Worm (Caenorhabditis elegans) whole organism, early embryonic: ENCODE results near the gene pqn-96.

ENCODE experiments used
- ama-1 ChIP-seq: fragments of 150-350 bp; optimal IDR thresholded peaks from 2 replicates; lab custom pipeline; 2014
- hmg-4 ChIP-seq: fragments of 200-800 bp; sonication (Bioruptor generic); optimal IDR thresholded peaks from 2 replicates; lab custom pipeline; 2018; ENCODE audit warnings: mild to moderate bottlenecking, missing genetic modification characterization, missing compliant biosample characterization
- tbx-37 ChIP-seq: fragments of 200-800 bp; sonication (Bioruptor generic); conservative IDR thresholded peaks from 2 replicates; pipeline ENCODE4 v1.3.6; 2022; ENCODE audit warnings: missing genetic modification reagents, missing genetic modification characterization, missing compliant biosample characterization

DNA sequence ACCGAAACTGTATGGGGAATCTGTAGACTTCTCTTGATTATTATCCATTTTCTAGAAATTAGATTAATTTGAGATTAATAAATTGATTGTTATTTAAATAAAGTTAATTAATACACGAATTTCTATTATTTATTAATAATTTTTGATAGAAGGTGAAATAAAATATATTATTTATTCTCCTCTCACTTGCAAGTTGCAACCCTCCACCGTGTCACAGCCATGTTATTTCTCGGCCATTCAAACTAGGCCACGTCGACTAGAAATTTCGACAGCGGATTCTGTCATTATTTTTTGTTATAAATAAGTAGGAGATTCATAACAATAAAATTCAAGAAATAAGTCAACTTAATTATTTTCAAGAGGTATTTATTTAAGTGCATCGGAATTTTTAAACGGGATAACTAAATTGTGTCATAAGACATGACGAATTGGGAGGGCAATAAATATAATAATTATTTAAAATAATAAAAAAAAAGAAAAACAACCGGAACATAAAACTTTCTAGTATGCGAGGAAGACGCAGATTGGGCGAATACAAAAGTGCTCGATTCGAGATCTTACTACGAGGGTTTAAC lies 4.4 kb upstream of the pqn-96 start, which contains the start of gene ufbp-1:
- TF ChIP-seq hmg-4 (GFP tag; lab: Kevin White, UChicago) (no peak), ama-1 (lab: Kevin White, UChicago) (no peak), tbx-37 (no peak; the same call in 1 of the 2 replicates)
